Fruit fly (Drosophila melanogaster) whole organism, embryonic: Measurements from ENCODE around the gene NimB1.

ENCODE experiments used
- CG10147 ChIP-seq: fragments of 200-800 bp; sonication (Bioruptor generic); optimal IDR thresholded peaks from 2 replicates; lab custom pipeline; 2019; ENCODE audit warnings: missing biosample characterization, mild to moderate bottlenecking, missing genetic modification characterization, moderate library complexity
- CG1024 ChIP-seq: fragments of 200-800 bp; sonication (Bioruptor generic); IDR thresholded peaks from 2 replicates; pipeline ENCODE4 v1.3.6; 2022; ENCODE audit warnings: missing biosample characterization, missing genetic modification characterization
- CG10543 ChIP-seq: fragments of 200-800 bp; sonication (Bioruptor generic); optimal IDR thresholded peaks from 3 replicates; lab custom pipeline; 2017; ENCODE audit warnings: missing biosample characterization, mild to moderate bottlenecking, missing genetic modification characterization, moderate library complexity
- CG12155 ChIP-seq: fragments of 200-800 bp; sonication (Bioruptor generic); optimal IDR thresholded peaks from 3 replicates; lab custom pipeline; 2016; ENCODE audit warnings: missing biosample characterization, missing genetic modification characterization
- CG12219 ChIP-seq: fragments of 200-800 bp; sonication (Bioruptor generic); optimal IDR thresholded peaks from 3 replicates; lab custom pipeline; 2018; ENCODE audit warnings: missing biosample characterization, mild to moderate bottlenecking, missing genetic modification characterization
- CG12659 ChIP-seq: fragments of 200-800 bp; sonication (Bioruptor generic); optimal IDR thresholded peaks from 3 replicates; lab custom pipeline; 2017; ENCODE audit warnings: mild to moderate bottlenecking, missing biosample characterization, missing genetic modification reagents, missing genetic modification characterization
- CG12942 ChIP-seq: fragments of 200-800 bp; sonication (Bioruptor generic); optimal IDR thresholded peaks from 3 replicates; lab custom pipeline; 2016; ENCODE audit warnings: missing biosample characterization, missing genetic modification characterization
- CG13894 ChIP-seq: fragments of 200-800 bp; sonication (Bioruptor generic); optimal IDR thresholded peaks from 3 replicates; lab custom pipeline; 2018; ENCODE audit warnings: missing biosample characterization, mild to moderate bottlenecking, missing genetic modification characterization, moderate library complexity
- CG14860 ChIP-seq: fragments of 200-800 bp; sonication (Bioruptor generic); IDR thresholded peaks from 3 replicates; pipeline ENCODE4 v1.3.6; 2022; ENCODE audit warnings: missing biosample characterization, missing genetic modification characterization; ENCODE audit not compliant: partially characterized antibody
- CG1529 ChIP-seq: fragments of 200-800 bp; sonication (Bioruptor generic); optimal IDR thresholded peaks from 3 replicates; lab custom pipeline; 2018; ENCODE audit warnings: missing biosample characterization, missing genetic modification characterization
- CG2199 ChIP-seq: fragments of 200-800 bp; sonication (Bioruptor generic); IDR thresholded peaks from 3 replicates; pipeline ENCODE4 v1.3.6; 2022; ENCODE audit warnings: missing biosample characterization, missing genetic modification characterization
- CG2202 ChIP-seq: fragments of 200-800 bp; sonication (Bioruptor generic); optimal IDR thresholded peaks from 2 replicates; lab custom pipeline; 2018; ENCODE audit warnings: missing biosample characterization, mild to moderate bottlenecking, missing genetic modification characterization
- CG2678 ChIP-seq: fragments of 200-800 bp; sonication (Bioruptor generic); optimal IDR thresholded peaks from 3 replicates; lab custom pipeline; 2019; ENCODE audit warnings: missing biosample characterization, mild to moderate bottlenecking, missing genetic modification characterization, moderate library complexity
- CG3726 ChIP-seq: fragments of 200-800 bp; sonication (Bioruptor generic); IDR thresholded peaks from 3 replicates; pipeline ENCODE4, ENCODE4 v1.3.6; 2022; ENCODE audit warnings: missing biosample characterization, missing genetic modification characterization
- CG4617 ChIP-seq: fragments of 200-800 bp; sonication (Bioruptor generic); optimal IDR thresholded peaks from 3 replicates; lab custom pipeline; 2016; ENCODE audit warnings: missing biosample characterization, missing genetic modification characterization, borderline replicate concordance
- CG6254 ChIP-seq: fragments of 200-800 bp; sonication (Bioruptor generic); optimal IDR thresholded peaks from 3 replicates; lab custom pipeline; 2017; ENCODE audit warnings: mild to moderate bottlenecking, missing biosample characterization, missing genetic modification reagents, missing genetic modification characterization
- CG6654 ChIP-seq: fragments of 200-800 bp; sonication (Bioruptor generic); optimal IDR thresholded peaks from 2 replicates; lab custom pipeline; 2017; ENCODE audit warnings: missing biosample characterization, mild to moderate bottlenecking, missing genetic modification characterization
- CG6813 ChIP-seq: fragments of 200-800 bp; sonication (Bioruptor generic); optimal IDR thresholded peaks from 2 replicates; lab custom pipeline; 2017; ENCODE audit warnings: missing biosample characterization, missing genetic modification characterization, mild to moderate bottlenecking, moderate library complexity, missing genetic modification reagents
- CG8089 ChIP-seq: fragments of 200-800 bp; sonication (Bioruptor generic); optimal IDR thresholded peaks from 3 replicates; lab custom pipeline; 2016; ENCODE audit warnings: missing biosample characterization, missing genetic modification characterization
- CG8359 ChIP-seq: fragments of 200-800 bp; sonication (Bioruptor generic); optimal IDR thresholded peaks from 2 replicates; lab custom pipeline; 2017; ENCODE audit warnings: missing biosample characterization, mild to moderate bottlenecking, missing genetic modification characterization, borderline replicate concordance
- CG8944 ChIP-seq: fragments of 200-800 bp; sonication (Bioruptor generic); optimal IDR thresholded peaks from 3 replicates; lab custom pipeline; 2016; ENCODE audit warnings: missing biosample characterization, missing genetic modification characterization
- CG9797 ChIP-seq: fragments of 200-800 bp; sonication (Bioruptor generic); optimal IDR thresholded peaks from 3 replicates; lab custom pipeline; 2018; ENCODE audit warnings: missing biosample characterization, mild to moderate bottlenecking, missing genetic modification characterization
- Dad ChIP-seq: fragments of 200-800 bp; sonication (Bioruptor generic); optimal IDR thresholded peaks from 3 replicates; lab custom pipeline; 2016; ENCODE audit warnings: missing biosample characterization, missing genetic modification characterization
- ERR ChIP-seq: fragments of 200-800 bp; sonication (Bioruptor generic); optimal IDR thresholded peaks from 2 replicates; lab custom pipeline; 2016; ENCODE audit warnings: missing biosample characterization, missing genetic modification characterization
- Elba2 ChIP-seq: fragments of 200-800 bp; sonication (Bioruptor generic); optimal IDR thresholded peaks from 3 replicates; lab custom pipeline; 2016; ENCODE audit warnings: missing biosample characterization, missing genetic modification characterization
- Hand ChIP-seq: fragments of 200-800 bp; sonication (Bioruptor generic); optimal IDR thresholded peaks from 2 replicates; lab custom pipeline; 2017; ENCODE audit warnings: mild to moderate bottlenecking, missing biosample characterization, missing genetic modification reagents, missing genetic modification characterization
- Hr51 ChIP-seq, 2 experiments: fragments of 200-800 bp; sonication (Bioruptor generic); optimal IDR thresholded peaks; 2 replicates in 1 of 2; 3 replicates in 1 of 2; lab custom pipeline; 2016 to 2018; ENCODE audit warnings: missing biosample characterization in 2 of 2, missing genetic modification characterization in 2 of 2, mild to moderate bottlenecking in 1 of 2, moderate library complexity in 1 of 2
- Kr ChIP-seq: fragments of 200-800 bp; sonication (Bioruptor generic); optimal IDR thresholded peaks from 2 replicates; lab custom pipeline; 2017; ENCODE audit warnings: missing biosample characterization, mild to moderate bottlenecking, missing genetic modification characterization
- Mad ChIP-seq: fragments of 200-800 bp; sonication (Bioruptor generic); optimal IDR thresholded peaks from 2 replicates; lab custom pipeline; 2016; ENCODE audit warnings: missing biosample characterization, missing genetic modification characterization
- Meics ChIP-seq: fragments of 200-800 bp; sonication (Bioruptor generic); optimal IDR thresholded peaks from 2 replicates; lab custom pipeline; 2017; ENCODE audit warnings: missing biosample characterization, mild to moderate bottlenecking, missing genetic modification characterization
- NK7.1 ChIP-seq: fragments of 200-800 bp; sonication (Bioruptor generic); optimal IDR thresholded peaks from 3 replicates; lab custom pipeline; 2016; ENCODE audit warnings: missing biosample characterization, missing genetic modification characterization
- Neu2 ChIP-seq: fragments of 200-800 bp; sonication (Bioruptor generic); optimal IDR thresholded peaks from 3 replicates; lab custom pipeline; 2016; ENCODE audit warnings: missing biosample characterization, missing genetic modification characterization, borderline replicate concordance
- Oaz ChIP-seq: fragments of 200-800 bp; sonication (Bioruptor generic); IDR thresholded peaks from 2 replicates; pipeline ENCODE4 v1.3.6; 2022; ENCODE audit warnings: missing biosample characterization, missing genetic modification characterization
- Opbp ChIP-seq: fragments of 200-800 bp; sonication (Bioruptor generic); IDR thresholded peaks from 3 replicates; pipeline ENCODE4 v1.3.6; 2022; ENCODE audit warnings: missing biosample characterization, missing genetic modification characterization; ENCODE audit not compliant: partially characterized antibody
- Ptx1 ChIP-seq: fragments of 200-800 bp; sonication (Bioruptor generic); IDR thresholded peaks from 2 replicates; pipeline ENCODE4 v1.3.6; 2022; ENCODE audit warnings: missing biosample characterization, missing genetic modification characterization
- Spps ChIP-seq: fragments of 200-800 bp; sonication (Bioruptor generic); optimal IDR thresholded peaks from 2 replicates; lab custom pipeline; 2018; ENCODE audit warnings: missing biosample characterization, mild to moderate bottlenecking, missing genetic modification characterization
- Sry-δ ChIP-seq: fragments of 200-800 bp; sonication (Bioruptor generic); optimal IDR thresholded peaks from 2 replicates; lab custom pipeline; 2016; ENCODE audit warnings: missing biosample characterization, missing genetic modification characterization
- Vsx1 ChIP-seq: fragments of 200-800 bp; sonication (Bioruptor generic); optimal IDR thresholded peaks from 2 replicates; lab custom pipeline; 2017; ENCODE audit warnings: missing biosample characterization, mild to moderate bottlenecking, missing genetic modification characterization, missing genetic modification reagents
- Xrp1 ChIP-seq: fragments of 200-800 bp; sonication (Bioruptor generic); IDR thresholded peaks from 2 replicates; pipeline ENCODE4 v1.3.6; 2022; ENCODE audit warnings: missing biosample characterization, missing genetic modification characterization
- bab2 ChIP-seq: fragments of 200-800 bp; sonication (Bioruptor generic); optimal IDR thresholded peaks from 2 replicates; lab custom pipeline; 2016; ENCODE audit warnings: missing biosample characterization, missing genetic modification characterization
- eve ChIP-seq, 2 experiments: fragments of >200 bp; optimal IDR thresholded peaks; 2 replicates each; lab custom pipeline; 2017; ENCODE audit warnings: missing biosample characterization in 2 of 2, missing genetic modification characterization in 2 of 2
- fd64A ChIP-seq: fragments of 200-800 bp; sonication (Bioruptor generic); optimal IDR thresholded peaks from 3 replicates; lab custom pipeline; 2018; ENCODE audit warnings: missing biosample characterization, mild to moderate bottlenecking, missing genetic modification characterization
- jumu ChIP-seq: fragments of 200-800 bp; sonication (Bioruptor generic); optimal IDR thresholded peaks from 3 replicates; lab custom pipeline; 2016; ENCODE audit warnings: missing biosample characterization, missing genetic modification characterization
- maf-S ChIP-seq: fragments of 200-800 bp; sonication (Bioruptor generic); optimal IDR thresholded peaks from 2 replicates; lab custom pipeline; 2016; ENCODE audit warnings: missing biosample characterization, missing genetic modification characterization
- mld ChIP-seq: fragments of 200-800 bp; sonication (Bioruptor generic); IDR thresholded peaks from 3 replicates; pipeline ENCODE4 v1.3.6; 2022; ENCODE audit warnings: missing biosample characterization, missing genetic modification characterization; ENCODE audit not compliant: partially characterized antibody
- pho ChIP-seq: fragments of 200-800 bp; sonication (Bioruptor generic); optimal IDR thresholded peaks from 2 replicates; lab custom pipeline; 2016; ENCODE audit warnings: missing biosample characterization, missing genetic modification characterization
- rib ChIP-seq: fragments of 200-800 bp; sonication (Bioruptor generic); IDR thresholded peaks from 2 replicates; pipeline ENCODE4 v1.3.6; 2022; ENCODE audit warnings: missing biosample characterization, missing genetic modification characterization
- run ChIP-seq: fragments of 200-800 bp; sonication (Bioruptor generic); optimal IDR thresholded peaks from 3 replicates; lab custom pipeline; 2018; ENCODE audit warnings: missing biosample characterization, mild to moderate bottlenecking, missing genetic modification characterization
- seq ChIP-seq: fragments of 200-800 bp; sonication (Bioruptor generic); IDR thresholded peaks from 2 replicates; pipeline ENCODE4 v1.3.6; 2022; ENCODE audit warnings: missing biosample characterization, missing genetic modification characterization
- slbo ChIP-seq: fragments of 200-800 bp; sonication (Bioruptor generic); IDR thresholded peaks from 2 replicates; pipeline ENCODE4 v1.3.6; 2022; ENCODE audit warnings: missing biosample characterization, missing genetic modification characterization
- wor ChIP-seq: fragments of 200-800 bp; sonication (Bioruptor generic); IDR thresholded peaks from 2 replicates; pipeline ENCODE4 v1.3.6; 2022; ENCODE audit warnings: missing biosample characterization, missing genetic modification characterization
- zfh2 ChIP-seq: fragments of 200-800 bp; sonication (Bioruptor generic); optimal IDR thresholded peaks from 2 replicates; lab custom pipeline; 2016; ENCODE audit warnings: missing biosample characterization, missing genetic modification characterization

The NimB1 gene

DNA sequence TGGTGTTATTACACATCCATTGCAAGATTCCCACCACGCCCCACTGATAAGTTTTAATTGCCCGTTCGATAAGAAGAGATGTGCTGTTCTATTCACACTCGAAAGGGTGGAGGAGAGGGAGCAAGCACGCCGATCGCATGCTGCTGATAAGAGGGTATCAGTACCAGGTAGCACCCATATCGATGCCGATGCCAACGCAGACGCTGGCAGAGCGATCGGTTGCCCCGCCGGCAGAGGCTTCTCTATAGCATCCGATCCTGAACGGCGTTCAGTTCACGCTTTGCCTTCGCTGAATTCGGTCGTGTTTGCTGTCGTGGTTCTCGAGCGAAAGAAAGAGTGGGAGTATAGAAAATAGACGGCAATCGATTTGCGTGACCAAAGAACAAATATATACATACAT lies 50.2 kb downstream of the NimB1 start (continued):
- no peak for TF ChIP-seq zfh2 (GFP tag; lab: Kevin White, UChicago)
- peak; percentile 14 for TF ChIP-seq CG2678
- TF ChIP-seq Hand (GFP tag; lab: Kevin White, UChicago), result no peak
- TF ChIP-seq Oaz (GFP tag; lab: Robert Waterston, UW), result no peak
- TF ChIP-seq Elba2 (GFP tag; lab: Kevin White, UChicago), result no peak
- TF ChIP-seq maf-S (GFP tag; lab: Kevin White, UChicago), result no peak
- TF ChIP-seq Vsx1 (GFP tag; lab: Kevin White, UChicago), result peak; percentile 11
- TF ChIP-seq eve (GFP tag; optimal IDR thresholded peaks at IDR 0.05; lab: Kevin White, UChicago), result no peak
- TF ChIP-seq CG12659 (GFP tag; lab: Kevin White, UChicago), result no peak
- TF ChIP-seq CG8944 (GFP tag; lab: Kevin White, UChicago), result no peak
- TF ChIP-seq CG12942 (GFP tag; lab: Kevin White, UChicago), result no peak
- peak; percentile 52; the same call in 1 of the 2 replicates for TF ChIP-seq rib (GFP tag; lab: Robert Waterston, UW)
- no peak for TF ChIP-seq CG14860 (GFP tag; lab: Robert Waterston, UW)
- no peak for TF ChIP-seq seq (GFP tag; lab: Robert Waterston, UW)
- no peak for TF ChIP-seq Ptx1 (GFP tag; lab: Robert Waterston, UW)
- no peak for TF ChIP-seq CG3726 (GFP tag; lab: Robert Waterston, UW)
- no peak for TF ChIP-seq CG2199 (GFP tag; lab: Robert Waterston, UW)
- TF ChIP-seq Hr51 (GFP tag; optimal IDR thresholded peaks at IDR 0.05; lab: Kevin White, UChicago), result no peak
- TF ChIP-seq CG8089 (GFP tag; lab: Kevin White, UChicago), result no peak
- peak; percentile 19 for TF ChIP-seq ERR
- TF ChIP-seq pho (GFP tag; lab: Kevin White, UChicago), result no peak
- peak; percentile 54 for TF ChIP-seq CG13894
- TF ChIP-seq CG8359 (GFP tag; lab: Kevin White, UChicago), result no peak
- no peak for TF ChIP-seq CG9797 (GFP tag; lab: Kevin White, UChicago)
- TF ChIP-seq jumu (GFP tag; lab: Kevin White, UChicago), result no peak
- no peak for TF ChIP-seq CG6654 (GFP tag; lab: Kevin White, UChicago)
- TF ChIP-seq bab2 (GFP tag; lab: Kevin White, UChicago), result no peak
- no peak for TF ChIP-seq mld (GFP tag; lab: Robert Waterston, UW)
- TF ChIP-seq Meics (GFP tag; lab: Kevin White, UChicago), result no peak
- no peak for TF ChIP-seq fd64A (GFP tag; lab: Kevin White, UChicago)
- no peak for TF ChIP-seq CG12155 (GFP tag; lab: Kevin White, UChicago)
- TF ChIP-seq CG2202 (tag; lab: Kevin White, UChicago), result no peak
- TF ChIP-seq run (tag; lab: Kevin White, UChicago), result no peak
- no peak for TF ChIP-seq CG12219
- TF ChIP-seq Opbp (GFP tag; lab: Robert Waterston, UW), result no peak
- TF ChIP-seq CG1529 (GFP tag; lab: Kevin White, UChicago), result no peak
- TF ChIP-seq Kr (GFP tag; lab: Kevin White, UChicago), result no peak
- peak; percentile 73 for TF ChIP-seq CG10543 (GFP tag; lab: Kevin White, UChicago)
- TF ChIP-seq CG10147, result no peak
- no peak for TF ChIP-seq NK7.1 (GFP tag; lab: Kevin White, UChicago)
- no peak for TF ChIP-seq Spps
- no peak for TF ChIP-seq Neu2
- TF ChIP-seq CG1024 (GFP tag; lab: Robert Waterston, UW), result no peak
- TF ChIP-seq Dad (GFP tag; lab: Kevin White, UChicago), result no peak
- TF ChIP-seq CG4617 (GFP tag; lab: Kevin White, UChicago), result no peak
- TF ChIP-seq Mad (GFP tag; lab: Kevin White, UChicago), result no peak
- no peak for TF ChIP-seq CG6813 (GFP tag; lab: Kevin White, UChicago)
- TF ChIP-seq Xrp1 (GFP tag; lab: Robert Waterston, UW), result no peak
- TF ChIP-seq Sry-δ, result no peak
- no peak for TF ChIP-seq wor (GFP tag; lab: Robert Waterston, UW)
- TF ChIP-seq slbo, result no peak
- TF ChIP-seq CG6254 (GFP tag; lab: Kevin White, UChicago), result no peak
